Worm (Caenorhabditis elegans) whole organism, late embryonic: ENCODE results near the gene oig-2.

ENCODE experiments used
- F13H6.1 ChIP-seq: sonication (generic microtip); optimal IDR thresholded peaks from 2 replicates; lab custom pipeline; 2016; ENCODE audit warnings: missing genetic modification characterization, missing compliant biosample characterization
- K02D7.2 ChIP-seq: sonication (generic microtip); optimal IDR thresholded peaks from 2 replicates; lab custom pipeline; 2017; ENCODE audit warnings: mild to moderate bottlenecking, missing genetic modification characterization, missing compliant biosample characterization
- T23F11.4 ChIP-seq: fragments of 200-800 bp; sonication (Bioruptor generic); optimal IDR thresholded peaks from 2 replicates; lab custom pipeline; 2018; ENCODE audit warnings: mild to moderate bottlenecking, missing genetic modification characterization, missing compliant biosample characterization
- Y22D7AL.16 ChIP-seq: sonication (generic microtip); optimal IDR thresholded peaks from 2 replicates; lab custom pipeline; 2016; ENCODE audit warnings: missing genetic modification characterization, missing compliant biosample characterization
- ahr-1 ChIP-seq: sonication (generic microtip); optimal IDR thresholded peaks from 2 replicates; lab custom pipeline; 2016; ENCODE audit warnings: missing genetic modification characterization, missing compliant biosample characterization
- ceh-14 ChIP-seq: sonication (generic microtip); optimal IDR thresholded peaks from 2 replicates; lab custom pipeline; 2016; ENCODE audit warnings: missing genotype, missing genetic modification characterization, missing compliant biosample characterization
- ceh-18 ChIP-seq: sonication (generic microtip); optimal IDR thresholded peaks from 2 replicates; lab custom pipeline; 2016; ENCODE audit warnings: missing genetic modification characterization, missing compliant biosample characterization
- ceh-19 ChIP-seq: fragments of 200-800 bp; sonication (Bioruptor generic); optimal IDR thresholded peaks from 2 replicates; lab custom pipeline; 2018; ENCODE audit warnings: mild to moderate bottlenecking, missing genetic modification characterization, missing compliant biosample characterization
- ceh-22 ChIP-seq: sonication (generic microtip); optimal IDR thresholded peaks from 2 replicates; lab custom pipeline; 2017; ENCODE audit warnings: missing biosample characterization, missing genetic modification characterization
- ceh-30 ChIP-seq: fragments of 150-350 bp; optimal IDR thresholded peaks from 2 replicates; lab custom pipeline; 2014; ENCODE audit warnings: missing biosample characterization, missing genetic modification characterization
- ceh-45 ChIP-seq: fragments of 200-800 bp; sonication (Bioruptor generic); IDR thresholded peaks from 2 replicates; pipeline ENCODE4 v1.3.6; 2022; ENCODE audit warnings: missing genetic modification reagents, missing genetic modification characterization, missing compliant biosample characterization
- ceh-48 ChIP-seq: sonication (generic microtip); optimal IDR thresholded peaks from 2 replicates; lab custom pipeline; 2016; ENCODE audit warnings: missing genetic modification characterization, inconsistent platforms, missing compliant biosample characterization
- ceh-6 ChIP-seq: fragments of 200-800 bp; sonication (Bioruptor generic); optimal IDR thresholded peaks from 2 replicates; lab custom pipeline; 2018; ENCODE audit warnings: mild to moderate bottlenecking, missing genetic modification characterization, missing compliant biosample characterization
- che-1 ChIP-seq: sonication (generic microtip); optimal IDR thresholded peaks from 2 replicates; lab custom pipeline; 2016; ENCODE audit warnings: mild to moderate bottlenecking, missing genetic modification characterization, missing compliant biosample characterization
- dmd-4 ChIP-seq: sonication (generic microtip); optimal IDR thresholded peaks from 2 replicates; lab custom pipeline; 2016; ENCODE audit warnings: borderline replicate concordance, missing genetic modification characterization, missing compliant biosample characterization
- elt-2 ChIP-seq: sonication (generic microtip); optimal IDR thresholded peaks from 2 replicates; lab custom pipeline; 2016; ENCODE audit warnings: missing genetic modification reagents, missing genetic modification characterization, missing compliant biosample characterization
- ets-4 ChIP-seq: sonication (generic microtip); optimal IDR thresholded peaks from 2 replicates; lab custom pipeline; 2016; ENCODE audit warnings: missing genetic modification characterization, missing compliant biosample characterization
- eyg-1 ChIP-seq: sonication (generic microtip); optimal IDR thresholded peaks from 2 replicates; lab custom pipeline; 2016; ENCODE audit warnings: missing genotype, missing genetic modification characterization, missing compliant biosample characterization
- fax-1 ChIP-seq: sonication (generic microtip); optimal IDR thresholded peaks from 2 replicates; lab custom pipeline; 2016; ENCODE audit warnings: missing genotype, missing genetic modification characterization, missing compliant biosample characterization
- fkh-10 ChIP-seq: fragments of 150-350 bp; optimal IDR thresholded peaks from 2 replicates; lab custom pipeline; 2014; ENCODE audit warnings: missing biosample characterization, missing genetic modification reagents, missing genetic modification characterization
- hlh-13 ChIP-seq: fragments of 200-800 bp; sonication (Bioruptor generic); optimal IDR thresholded peaks from 2 replicates; lab custom pipeline; 2018; ENCODE audit warnings: mild to moderate bottlenecking, missing genetic modification characterization, missing compliant biosample characterization
- hlh-15 ChIP-seq: sonication (generic microtip); optimal IDR thresholded peaks from 2 replicates; lab custom pipeline; 2016; ENCODE audit warnings: missing genetic modification characterization, missing compliant biosample characterization
- hlh-6 ChIP-seq: sonication (generic microtip); optimal IDR thresholded peaks from 2 replicates; lab custom pipeline; 2016; ENCODE audit warnings: missing genotype, missing genetic modification characterization, missing compliant biosample characterization
- hlh-8 ChIP-seq: sonication (generic microtip); optimal IDR thresholded peaks from 2 replicates; lab custom pipeline; 2016; ENCODE audit warnings: missing genotype, missing genetic modification characterization, missing compliant biosample characterization
- madf-2 ChIP-seq: sonication (generic microtip); optimal IDR thresholded peaks from 2 replicates; lab custom pipeline; 2017; ENCODE audit warnings: missing genetic modification characterization, missing compliant biosample characterization
- odd-2 ChIP-seq: sonication (generic microtip); optimal IDR thresholded peaks from 2 replicates; lab custom pipeline; 2017; ENCODE audit warnings: antibody characterized with exemption, mild to moderate bottlenecking, missing genetic modification characterization, missing compliant biosample characterization
- pag-3 ChIP-seq: sonication (generic microtip); optimal IDR thresholded peaks from 2 replicates; lab custom pipeline; 2016; ENCODE audit warnings: missing compliant biosample characterization, missing genetic modification characterization, borderline replicate concordance
- pax-1 ChIP-seq: fragments of 150-350 bp; optimal IDR thresholded peaks from 2 replicates; lab custom pipeline; 2014; ENCODE audit warnings: missing biosample characterization, missing genetic modification characterization
- pha-2 ChIP-seq: sonication (generic microtip); optimal IDR thresholded peaks from 2 replicates; lab custom pipeline; 2017; ENCODE audit warnings: mild to moderate bottlenecking, missing genetic modification characterization, missing compliant biosample characterization
- pha-4 ChIP-seq: fragments of 150-350 bp; optimal IDR thresholded peaks from 2 replicates; lab custom pipeline; 2018; ENCODE audit warnings: missing biosample characterization, missing genetic modification reagents, missing genetic modification characterization
- pqm-1 ChIP-seq: sonication (generic microtip); optimal IDR thresholded peaks from 2 replicates; lab custom pipeline; 2016; ENCODE audit warnings: missing genetic modification characterization, missing compliant biosample characterization
- ref-2 ChIP-seq: sonication (generic microtip); optimal IDR thresholded peaks from 2 replicates; lab custom pipeline; 2016; ENCODE audit warnings: missing genetic modification characterization, missing compliant biosample characterization
- sdc-2 ChIP-seq: sonication (generic microtip); optimal IDR thresholded peaks from 2 replicates; lab custom pipeline; 2016; ENCODE audit warnings: missing genotype, missing genetic modification characterization, missing compliant biosample characterization
- sox-4 ChIP-seq: sonication (generic microtip); optimal IDR thresholded peaks from 2 replicates; lab custom pipeline; 2017; ENCODE audit warnings: mild to moderate bottlenecking, missing genetic modification characterization, inconsistent platforms, missing compliant biosample characterization
- syd-9 ChIP-seq: sonication (generic microtip); optimal IDR thresholded peaks from 2 replicates; lab custom pipeline; 2016; ENCODE audit warnings: mild to moderate bottlenecking, missing genetic modification characterization, moderate library complexity, missing compliant biosample characterization
- tbx-2 ChIP-seq: sonication (generic microtip); optimal IDR thresholded peaks from 2 replicates; lab custom pipeline; 2016; ENCODE audit warnings: missing genetic modification characterization, missing compliant biosample characterization
- tbx-7 ChIP-seq: sonication (generic microtip); optimal IDR thresholded peaks from 2 replicates; lab custom pipeline; 2016; ENCODE audit warnings: missing genotype, missing genetic modification characterization, missing compliant biosample characterization
- unc-42 ChIP-seq: sonication (generic microtip); optimal IDR thresholded peaks from 2 replicates; lab custom pipeline; 2016; ENCODE audit warnings: missing genotype, missing genetic modification characterization, missing compliant biosample characterization
- zip-5 ChIP-seq: sonication (generic microtip); optimal IDR thresholded peaks from 2 replicates; lab custom pipeline; 2016; ENCODE audit warnings: missing genetic modification characterization, missing compliant biosample characterization

Gene oig-2

DNA sequence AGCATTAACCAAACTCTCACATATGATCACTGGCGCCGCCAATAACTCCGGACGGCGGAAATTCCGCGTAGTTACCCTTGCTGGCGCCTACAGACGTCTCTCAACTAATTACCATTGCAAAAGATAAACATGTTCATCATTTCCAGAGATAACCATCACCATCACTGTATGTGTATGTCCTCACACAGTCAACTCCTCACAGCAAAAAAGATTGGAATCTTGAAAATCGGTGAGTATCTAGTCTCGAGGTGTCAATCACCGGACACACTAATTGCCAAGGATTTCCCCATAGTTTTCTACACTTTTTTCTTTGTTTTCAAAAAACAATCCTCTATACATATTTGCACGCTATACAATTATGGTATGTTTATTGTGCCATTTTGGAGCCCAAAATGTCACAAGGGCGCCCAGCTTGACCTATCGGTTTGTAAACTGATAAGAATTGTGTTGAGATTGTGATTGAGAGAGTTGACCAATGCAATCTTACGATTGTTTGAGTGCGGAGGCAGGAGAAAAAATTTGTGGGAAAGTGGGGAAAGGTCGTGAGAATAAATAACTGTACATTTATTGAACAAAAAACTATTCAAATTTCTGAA, 25.9 kb downstream of the oig-2 start:
- TF ChIP-seq ahr-1 (tag; lab: Kevin White, UChicago) (no peak), ets-4 (tag; lab: Kevin White, UChicago) (no peak), hlh-8 (tag; lab: Kevin White, UChicago) (no peak), F13H6.1 (tag; lab: Kevin White, UChicago) (no peak), tbx-2 (tag; lab: Kevin White, UChicago) (no peak), pqm-1 (tag; lab: Kevin White, UChicago) (no peak), sdc-2 (no peak), pag-3 (tag; lab: Kevin White, UChicago) (no peak), fkh-10 (GFP tag; lab: Kevin White, UChicago) (no peak), syd-9 (tag; lab: Kevin White, UChicago) (no peak), ceh-45 (no peak), ceh-22 (no peak), T23F11.4 (GFP tag; lab: Kevin White, UChicago) (no peak), ref-2 (tag; lab: Kevin White, UChicago) (no peak), fax-1 (tag; lab: Kevin White, UChicago) (no peak)

ce11 chrII:12980212-12980611, 27.8 kb downstream of the oig-2 start, which contains the start of gene cyd-1:
Gene cyd-1 (plus strand): TSS chrII:12980591.
- TF ChIP-seq elt-2 (tag; lab: Kevin White, UChicago) = peak; percentile 99
- TF ChIP-seq dmd-4 = no peak
- TF ChIP-seq Y22D7AL.16 (tag; lab: Kevin White, UChicago) = no peak
- TF ChIP-seq ceh-6 = no peak
- TF ChIP-seq K02D7.2 = no peak
- TF ChIP-seq pqm-1 (tag; lab: Kevin White, UChicago) = no peak

- TF ChIP-seq fax-1 (tag; lab: Kevin White, UChicago) (no peak), ahr-1 (tag; lab: Kevin White, UChicago) (no peak), pha-4 (tag; lab: Kevin White, UChicago) (no peak), ceh-18 (tag; lab: Kevin White, UChicago) (no peak), eyg-1 (tag; lab: Kevin White, UChicago) (no peak), zip-5 (tag; lab: Kevin White, UChicago) (no peak), hlh-13 (GFP tag; lab: Kevin White, UChicago) (no peak), tbx-7 (tag; lab: Kevin White, UChicago) (no peak), madf-2 (tag; lab: Kevin White, UChicago) (no peak)
Measured at ce11 chrII:12978658-12979057, 29.3 kb downstream of the oig-2 start.

DNA sequence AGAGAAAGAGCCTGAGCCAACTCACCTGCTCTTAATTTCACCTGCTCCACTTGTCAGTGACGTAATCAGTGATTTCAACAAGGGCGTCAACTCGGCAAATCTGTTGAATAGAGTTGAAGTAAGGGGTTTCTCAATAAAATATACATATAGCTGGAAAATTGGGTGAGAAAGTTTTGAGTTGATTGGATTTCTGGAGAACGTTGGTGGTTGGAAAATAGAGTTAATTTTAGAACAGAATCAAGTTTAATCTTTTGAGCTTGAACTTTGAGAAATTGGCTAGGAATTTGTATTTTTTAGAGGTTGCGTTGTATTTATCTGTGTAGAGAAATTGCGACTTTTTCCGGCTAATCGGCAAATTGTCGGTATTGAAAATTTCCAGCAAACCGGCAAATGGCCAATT, 38.3 kb downstream of the oig-2 start, which contains the start of gene Y38F1A.4:
TSS of gene Y38F1A.4 (minus strand) at position 101 of the 400 bp plus-strand sequence.
- no peak for TF ChIP-seq F13H6.1 (tag; lab: Kevin White, UChicago)
- no peak for TF ChIP-seq ceh-48 (tag; lab: Kevin White, UChicago)
- no peak for TF ChIP-seq pha-2 (tag; lab: Kevin White, UChicago)
- no peak for TF ChIP-seq unc-42 (tag; lab: Kevin White, UChicago)
- TF ChIP-seq odd-2 (tag; lab: Kevin White, UChicago) = no peak
- no peak for TF ChIP-seq elt-2 (tag; lab: Kevin White, UChicago)
- TF ChIP-seq ceh-19 = no peak
- no peak for TF ChIP-seq hlh-6 (tag; lab: Kevin White, UChicago)
- TF ChIP-seq ahr-1 (tag; lab: Kevin White, UChicago) = no peak
- no peak for TF ChIP-seq pha-4 (tag; lab: Kevin White, UChicago)
- TF ChIP-seq che-1 (tag; lab: Kevin White, UChicago) = no peak
- no peak for TF ChIP-seq pqm-1 (tag; lab: Kevin White, UChicago)
- no peak for TF ChIP-seq ceh-30
- TF ChIP-seq hlh-15 (tag; lab: Kevin White, UChicago) = no peak
- no peak for TF ChIP-seq pax-1 (tag; lab: Kevin White, UChicago)
- no peak for TF ChIP-seq T23F11.4 (GFP tag; lab: Kevin White, UChicago)
- no peak for TF ChIP-seq ceh-14 (tag; lab: Kevin White, UChicago)
- no peak for TF ChIP-seq ceh-18 (tag; lab: Kevin White, UChicago)
- TF ChIP-seq ref-2 (tag; lab: Kevin White, UChicago) = no peak
- no peak for TF ChIP-seq sox-4 (tag; lab: Kevin White, UChicago)
